Worm (Caenorhabditis elegans) whole organism, L4 larva: ENCODE data around the gene F14D7.3.
"Not testable (repeated sequence)": the region's sequence is repeated elsewhere in the genome, so short reads cannot be mapped to it uniquely, and the experiment has no call there.

ENCODE experiments used
- F26F4.8 ChIP-seq: fragments of 200-800 bp; sonication (Bioruptor generic); conservative IDR thresholded peaks from 2 replicates; pipeline ENCODE4 v1.3.6; 2022; ENCODE audit warnings: missing genetic modification characterization, missing compliant biosample characterization
- T20F7.1 ChIP-seq: fragments of 200-800 bp; sonication (Bioruptor generic); optimal IDR thresholded peaks from 2 replicates; lab custom pipeline; 2018; ENCODE audit warnings: mild to moderate bottlenecking, missing genetic modification characterization, missing compliant biosample characterization
- T26A8.4 ChIP-seq: fragments of 200-800 bp; sonication (Bioruptor generic); IDR thresholded peaks from 2 replicates; pipeline ENCODE4 v1.3.6; 2022; ENCODE audit warnings: missing genetic modification characterization, missing compliant biosample characterization
- Y48G9A.11 ChIP-seq: fragments of 200-800 bp; sonication (Bioruptor generic); IDR thresholded peaks from 2 replicates; pipeline ENCODE4 v1.3.6; 2022; ENCODE audit warnings: missing genetic modification reagents, missing genetic modification characterization, missing compliant biosample characterization
- Y5F2A.4 ChIP-seq: fragments of 200-800 bp; sonication (Bioruptor generic); optimal IDR thresholded peaks from 2 replicates; lab custom pipeline; 2018; ENCODE audit warnings: mild to moderate bottlenecking, missing genetic modification characterization, missing compliant biosample characterization
- Y75B8A.6 ChIP-seq: fragments of 200-800 bp; sonication (Bioruptor generic); IDR thresholded peaks from 2 replicates; pipeline ENCODE4 v1.3.6; 2022; ENCODE audit warnings: missing genetic modification reagents, missing genetic modification characterization, missing compliant biosample characterization
- aha-1 ChIP-seq: fragments of 150-350 bp; peaks from one replicate; lab custom pipeline; 2014; ENCODE audit warnings: missing biosample characterization, missing genetic modification characterization
- attf-4 ChIP-seq: sonication (generic microtip); optimal IDR thresholded peaks from 3 replicates; lab custom pipeline; 2017; ENCODE audit warnings: missing biosample characterization, missing genetic modification characterization
- ceh-28 ChIP-seq: fragments of 150-350 bp; optimal IDR thresholded peaks from 2 replicates; lab custom pipeline; 2014; ENCODE audit warnings: missing biosample characterization, missing genetic modification reagents, missing genetic modification characterization
- ceh-32 ChIP-seq: sonication (generic microtip); optimal IDR thresholded peaks from 2 replicates; lab custom pipeline; 2016; ENCODE audit warnings: mild to moderate bottlenecking, missing genetic modification characterization, missing compliant biosample characterization; ENCODE audit not compliant: poor library complexity
- ceh-62 ChIP-seq: sonication (generic microtip); optimal IDR thresholded peaks from 2 replicates; lab custom pipeline; 2017; ENCODE audit warnings: missing biosample characterization, missing genetic modification characterization
- ceh-82 ChIP-seq: sonication (generic microtip); optimal IDR thresholded peaks from 2 replicates; lab custom pipeline; 2017; ENCODE audit warnings: missing biosample characterization, missing genetic modification characterization
- ces-1 ChIP-seq: fragments of 150-350 bp; sonication (generic microtip); optimal IDR thresholded peaks from 4 replicates; lab custom pipeline; 2014; ENCODE audit warnings: missing biosample characterization, missing genetic modification reagents, missing genetic modification characterization
- daf-12 ChIP-seq: fragments of 150-350 bp; optimal IDR thresholded peaks from 2 replicates; lab custom pipeline; 2014; ENCODE audit warnings: missing biosample characterization, missing genetic modification reagents, missing genetic modification characterization
- daf-19 ChIP-seq: fragments of 200-800 bp; sonication (Bioruptor generic); conservative IDR thresholded peaks from 2 replicates; pipeline ENCODE4 v1.3.6; 2022; ENCODE audit warnings: missing genetic modification characterization, missing compliant biosample characterization
- daf-8 ChIP-seq: fragments of 200-800 bp; sonication (Bioruptor generic); IDR thresholded peaks from 2 replicates; pipeline ENCODE4 v1.3.6; 2022; ENCODE audit warnings: missing genetic modification characterization, missing compliant biosample characterization
- dmd-8 ChIP-seq: fragments of 200-800 bp; sonication (Bioruptor generic); IDR thresholded peaks from 2 replicates; pipeline ENCODE4 v1.3.6; 2022; ENCODE audit warnings: missing genetic modification characterization, missing compliant biosample characterization
- duxl-1 ChIP-seq: sonication (generic microtip); optimal IDR thresholded peaks from 2 replicates; lab custom pipeline; 2016; ENCODE audit warnings: mild to moderate bottlenecking, missing genetic modification characterization, moderate library complexity, missing compliant biosample characterization; ENCODE audit not compliant: poor library complexity
- egl-27 ChIP-seq: sonication (generic microtip); optimal IDR thresholded peaks from 3 replicates; lab custom pipeline; 2017; ENCODE audit warnings: missing biosample characterization, missing genetic modification reagents, missing genetic modification characterization
- hif-1 ChIP-seq, 2 experiments: sonication (generic microtip); optimal IDR thresholded peaks; 2 replicates each; lab custom pipeline; 2016 to 2017; ENCODE audit warnings: missing compliant biosample characterization in 2 of 2, missing genetic modification characterization in 2 of 2, missing genetic modification reagents in 2 of 2, missing genotype in 2 of 2, mild to moderate bottlenecking in 1 of 2
- hlh-30 ChIP-seq: sonication (generic microtip); optimal IDR thresholded peaks from 2 replicates; lab custom pipeline; 2017; ENCODE audit warnings: antibody characterized with exemption, mild to moderate bottlenecking, missing genetic modification characterization, missing compliant biosample characterization; ENCODE audit not compliant: insufficient read depth
- lin-15B ChIP-seq: fragments of 150-350 bp; sonication (generic microtip); optimal IDR thresholded peaks from 3 replicates; lab custom pipeline; 2014; ENCODE audit warnings: missing biosample characterization, missing genetic modification characterization
- lin-38 ChIP-seq: fragments of 200-800 bp; sonication (Bioruptor generic); IDR thresholded peaks from 2 replicates; pipeline ENCODE4 v1.3.6; 2022; ENCODE audit warnings: missing genetic modification reagents, missing genetic modification characterization, missing compliant biosample characterization
- lin-39 ChIP-seq: fragments of 150-350 bp; optimal IDR thresholded peaks from 2 replicates; lab custom pipeline; 2014; ENCODE audit warnings: missing biosample characterization, missing genetic modification reagents, missing genetic modification characterization
- lsy-2 ChIP-seq, 2 experiments: fragments of 150-350 bp in 1 of 2; sonication (generic microtip) in 1 of 2; optimal IDR thresholded peaks; 2 replicates each; lab custom pipeline; 2014 to 2017; ENCODE audit warnings: missing biosample characterization in 2 of 2, missing genetic modification characterization in 2 of 2
- madf-9 ChIP-seq: fragments of 200-800 bp; sonication (Bioruptor generic); conservative IDR thresholded peaks from 2 replicates; pipeline ENCODE4 v1.3.6; 2022; ENCODE audit warnings: missing genetic modification reagents, missing genetic modification characterization, missing compliant biosample characterization
- mdl-1 ChIP-seq, 2 experiments: fragments of 150-350 bp in 1 of 2; sonication (generic microtip) in 1 of 2; optimal IDR thresholded peaks; 2 replicates each; lab custom pipeline; 2014 to 2017; ENCODE audit warnings: missing biosample characterization in 2 of 2, missing genetic modification characterization in 2 of 2
- mdt-29 ChIP-seq: fragments of 200-800 bp; sonication (Bioruptor generic); IDR thresholded peaks from 2 replicates; pipeline ENCODE4 v1.3.6; 2022; ENCODE audit warnings: missing genetic modification reagents, missing genetic modification characterization, missing compliant biosample characterization
- nhr-102 ChIP-seq: sonication (generic microtip); optimal IDR thresholded peaks from 2 replicates; lab custom pipeline; 2016; ENCODE audit warnings: mild to moderate bottlenecking, missing genetic modification characterization, moderate library complexity, missing compliant biosample characterization
- nhr-237 ChIP-seq: sonication (generic microtip); optimal IDR thresholded peaks from 2 replicates; lab custom pipeline; 2017; ENCODE audit warnings: missing biosample characterization, missing genetic modification characterization
- nhr-41 ChIP-seq: fragments of 200-800 bp; sonication (Bioruptor generic); IDR thresholded peaks from 2 replicates; pipeline ENCODE4 v1.3.6; 2022; ENCODE audit warnings: missing genetic modification reagents, missing genetic modification characterization, missing compliant biosample characterization
- nhr-42 ChIP-seq: fragments of 200-800 bp; sonication (Bioruptor generic); IDR thresholded peaks from 2 replicates; pipeline ENCODE4 v1.3.6; 2022; ENCODE audit warnings: missing genetic modification characterization, missing compliant biosample characterization
- nhr-6 ChIP-seq: fragments of 150-350 bp; optimal IDR thresholded peaks from 2 replicates; lab custom pipeline; 2014; ENCODE audit warnings: missing biosample characterization, missing genetic modification characterization
- rbr-2 ChIP-seq: sonication (generic microtip); optimal IDR thresholded peaks from 2 replicates; lab custom pipeline; 2016; ENCODE audit warnings: missing genotype, missing genetic modification characterization, missing compliant biosample characterization
- sdz-12 ChIP-seq: fragments of 200-800 bp; sonication (Bioruptor generic); optimal IDR thresholded peaks from 2 replicates; lab custom pipeline; 2018; ENCODE audit warnings: mild to moderate bottlenecking, missing genetic modification characterization, missing compliant biosample characterization
- set-16 ChIP-seq: fragments of 200-800 bp; sonication (Bioruptor generic); IDR thresholded peaks from 2 replicates; pipeline ENCODE4 v1.3.6; 2022; ENCODE audit warnings: missing genetic modification reagents, missing genetic modification characterization, missing compliant biosample characterization
- snpc-4 ChIP-seq: fragments of 150-350 bp; optimal IDR thresholded peaks from 2 replicates; lab custom pipeline; 2014; ENCODE audit warnings: missing biosample characterization, missing genetic modification characterization
- unc-130 ChIP-seq: sonication (generic microtip); optimal IDR thresholded peaks from 2 replicates; lab custom pipeline; 2016; ENCODE audit warnings: missing genetic modification reagents, missing genetic modification characterization, missing compliant biosample characterization
- vab-7 ChIP-seq: fragments of 200-800 bp; sonication (Bioruptor generic); IDR thresholded peaks from 2 replicates; pipeline ENCODE4 v1.3.6; 2022; ENCODE audit warnings: missing genetic modification reagents, missing genetic modification characterization, missing compliant biosample characterization
- zag-1 ChIP-seq: fragments of 150-350 bp; optimal IDR thresholded peaks from 2 replicates; lab custom pipeline; 2014; ENCODE audit warnings: missing biosample characterization, missing genetic modification characterization
- zip-11 ChIP-seq: fragments of 200-800 bp; sonication (Bioruptor generic); IDR thresholded peaks from 2 replicates; pipeline ENCODE4 v1.3.6; 2022; ENCODE audit warnings: missing genetic modification characterization, missing compliant biosample characterization
- ztf-11 ChIP-seq: fragments of 150-350 bp; optimal IDR thresholded peaks from 2 replicates; lab custom pipeline; 2014; ENCODE audit warnings: missing biosample characterization, missing genetic modification characterization
- ztf-7 ChIP-seq: fragments of 150-350 bp; optimal IDR thresholded peaks from 2 replicates; lab custom pipeline; 2014; ENCODE audit warnings: missing biosample characterization, missing genetic modification characterization

The F14D7.3 gene

ce11 chrV:14273019-14273418 lies 23.6 kb upstream of the F14D7.3 start, which contains the start of gene F40G12.6:
TSS of gene F40G12.6 (minus strand) at chrV:14273119.
- no peak for TF ChIP-seq dmd-8
- no peak for TF ChIP-seq lin-15B
- no peak for TF ChIP-seq lsy-2 (tag; optimal IDR thresholded peaks at IDR 0.05; lab: Kevin White, UChicago)
- no peak for TF ChIP-seq rbr-2 (tag; lab: Kevin White, UChicago)
- TF ChIP-seq egl-27 (tag; lab: Kevin White, UChicago), result no peak
- no peak for TF ChIP-seq vab-7
- TF ChIP-seq T20F7.1 (GFP tag; lab: Kevin White, UChicago), result no peak
- TF ChIP-seq Y75B8A.6, result no peak
- TF ChIP-seq set-16 (GFP tag; lab: Robert Waterston, UW), result no peak
- TF ChIP-seq daf-12, result no peak
- TF ChIP-seq ces-1 (GFP tag; lab: Kevin White, UChicago), result no peak
- TF ChIP-seq nhr-102, result no peak
- no peak for TF ChIP-seq daf-19
- TF ChIP-seq unc-130 (GFP tag; lab: Kevin White, UChicago), result no peak
- TF ChIP-seq nhr-6, result no peak
- TF ChIP-seq zag-1 (tag; lab: Kevin White, UChicago), result no peak
- no peak for TF ChIP-seq mdl-1 (tag; optimal IDR thresholded peaks at IDR 0.05; lab: Kevin White, UChicago)
- TF ChIP-seq ceh-82 (tag; lab: Kevin White, UChicago), result no peak

- not testable (repeated sequence) for TF ChIP-seq zag-1 (tag; lab: Kevin White, UChicago); lin-38 (GFP tag; lab: Robert Waterston, UW); mdl-1 (tag; optimal IDR thresholded peaks at IDR 0.05; lab: Kevin White, UChicago)
Observed at ce11 chrV:14274268-14274667, 22.3 kb upstream of the F14D7.3 start, which contains the start of gene F40G12.7. TSS of gene F40G12.7 (plus strand) at chrV:14274568.

ce11 chrV:14277456-14277855 lies 19.1 kb upstream of the F14D7.3 start:
- TF ChIP-seq aha-1 (peak; percentile 54), Y48G9A.11 (GFP tag; lab: Robert Waterston, UW) (0 out of 2 replicates have a peak, but pooled peaks have one; percentile 6)

- no peak for TF ChIP-seq ceh-62 (tag; lab: Kevin White, UChicago)
- TF ChIP-seq ztf-7 (tag; lab: Kevin White, UChicago), result no peak
- TF ChIP-seq ztf-11 (tag; lab: Kevin White, UChicago), result no peak
- no peak for TF ChIP-seq ces-1 (GFP tag; lab: Kevin White, UChicago)
- TF ChIP-seq sdz-12, result no peak
- TF ChIP-seq nhr-102, result no peak
- TF ChIP-seq zag-1 (tag; lab: Kevin White, UChicago), result no peak
- no peak for TF ChIP-seq daf-8
- no peak for TF ChIP-seq snpc-4 (tag; lab: Kevin White, UChicago)
- TF ChIP-seq attf-4 (tag; lab: Kevin White, UChicago), result no peak
- no peak for TF ChIP-seq lin-39
- TF ChIP-seq F26F4.8 (GFP tag; lab: Robert Waterston, UW), result no peak
- TF ChIP-seq zip-11 (GFP tag; lab: Robert Waterston, UW), result no peak
- no peak for TF ChIP-seq madf-9 (GFP tag; lab: Robert Waterston, UW)
- no peak for TF ChIP-seq lsy-2 (tag; optimal IDR thresholded peaks at IDR 0.05; lab: Kevin White, UChicago)
- no peak for TF ChIP-seq Y5F2A.4 (GFP tag; lab: Kevin White, UChicago)
- TF ChIP-seq vab-7, result no peak
- TF ChIP-seq, all 104 proteins: peak for 0
Observed at ce11 chrV:14279777-14280176, 16.8 kb upstream of the F14D7.3 start, which contains the start of gene srt-33. TSS of gene srt-33 (minus strand) at chrV:14279877.

- TF ChIP-seq vab-7 (no peak), duxl-1 (tag; lab: Kevin White, UChicago) (no peak), nhr-237 (no peak), nhr-42 (GFP tag; lab: Robert Waterston, UW) (no peak), hlh-30 (no peak), hif-1 (tag; optimal IDR thresholded peaks at IDR 0.05; lab: Kevin White, UChicago) (no peak), mdt-29 (no peak), ceh-32 (tag; lab: Kevin White, UChicago) (no peak), T26A8.4 (no peak), mdl-1 (tag; optimal IDR thresholded peaks at IDR 0.05; lab: Kevin White, UChicago) (no peak), ceh-28 (tag; lab: Kevin White, UChicago) (no peak), nhr-41 (GFP tag; lab: Robert Waterston, UW) (no peak), ztf-11 (tag; lab: Kevin White, UChicago) (no peak), attf-4 (tag; lab: Kevin White, UChicago) (no peak), sdz-12 (no peak)
Observed at ce11 chrV:14282222-14282709, 14.3 kb upstream of the F14D7.3 start, which contains the start of the genes srt-74 and F40G12.9. TSS of gene srt-74 (minus strand) at chrV:14282322. TSS of gene F40G12.9 (plus strand) at chrV:14282659.
